Fruit fly (Drosophila melanogaster) whole organism, adult: ENCODE data around the gene CG5177.
A peak's percentile ranks its signal among the peaks of the same experiment; 100 is the strongest.

Experiments used
- CG11617 ChIP-seq: fragments of 200-800 bp; sonication (Bioruptor generic); optimal IDR thresholded peaks from 2 replicates; lab custom pipeline; 2017; ENCODE audit warnings: mild to moderate bottlenecking, missing biosample characterization, missing genetic modification reagents, missing genetic modification characterization
- CG12768 ChIP-seq: fragments of 200-800 bp; sonication (Bioruptor generic); optimal IDR thresholded peaks from 2 replicates; lab custom pipeline; 2017; ENCODE audit warnings: missing biosample characterization, missing genetic modification characterization, mild to moderate bottlenecking, moderate library complexity, missing genetic modification reagents
- CG14711 ChIP-seq: fragments of 200-800 bp; sonication (Bioruptor generic); optimal IDR thresholded peaks from 2 replicates; lab custom pipeline; 2018; ENCODE audit warnings: missing biosample characterization, mild to moderate bottlenecking, missing genetic modification characterization, moderate library complexity
- CG1620 ChIP-seq: fragments of 200-800 bp; sonication (Bioruptor generic); optimal IDR thresholded peaks from 2 replicates; lab custom pipeline; 2016; ENCODE audit warnings: missing biosample characterization, missing genetic modification characterization
- CG33017 ChIP-seq: fragments of 200-800 bp; sonication (Bioruptor generic); optimal IDR thresholded peaks from 2 replicates; lab custom pipeline; 2018; ENCODE audit warnings: missing biosample characterization, mild to moderate bottlenecking, missing genetic modification characterization, moderate library complexity
- CG5204 ChIP-seq: fragments of 200-800 bp; sonication (Bioruptor generic); optimal IDR thresholded peaks from 2 replicates; lab custom pipeline; 2016; ENCODE audit warnings: missing biosample characterization, missing genetic modification characterization
- CG7045 ChIP-seq: fragments of 200-800 bp; sonication (Bioruptor generic); optimal IDR thresholded peaks from 2 replicates; lab custom pipeline; 2017; ENCODE audit warnings: missing biosample characterization, mild to moderate bottlenecking, missing genetic modification characterization
- CG7101 ChIP-seq: fragments of 200-800 bp; sonication (Bioruptor generic); optimal IDR thresholded peaks from 2 replicates; lab custom pipeline; 2018; ENCODE audit warnings: missing biosample characterization, mild to moderate bottlenecking, missing genetic modification characterization, moderate library complexity
- Clk ChIP-seq: fragments of 200-800 bp; sonication (Bioruptor generic); optimal IDR thresholded peaks from 2 replicates; lab custom pipeline; 2017; ENCODE audit warnings: missing biosample characterization, missing genetic modification characterization
- Crg-1 ChIP-seq: fragments of 200-800 bp; sonication (Bioruptor generic); optimal IDR thresholded peaks from 2 replicates; lab custom pipeline; 2016; ENCODE audit warnings: missing biosample characterization, missing genetic modification characterization
- Hr96 ChIP-seq: fragments of 200-800 bp; sonication (Bioruptor generic); optimal IDR thresholded peaks from 2 replicates; lab custom pipeline; 2016; ENCODE audit warnings: missing biosample characterization, missing genetic modification characterization
- Mnt ChIP-seq: fragments of 200-800 bp; sonication (Bioruptor generic); optimal IDR thresholded peaks from 2 replicates; lab custom pipeline; 2016; ENCODE audit warnings: missing biosample characterization, mild to moderate bottlenecking, missing genetic modification characterization
- bab1 ChIP-seq: fragments of 200-800 bp; sonication (Bioruptor generic); optimal IDR thresholded peaks from 3 replicates; lab custom pipeline; 2019; ENCODE audit warnings: missing biosample characterization, mild to moderate bottlenecking, missing genetic modification characterization, moderate library complexity
- cic ChIP-seq: fragments of 200-800 bp; sonication (Bioruptor generic); optimal IDR thresholded peaks from 2 replicates; lab custom pipeline; 2017; ENCODE audit warnings: missing biosample characterization, mild to moderate bottlenecking, missing genetic modification characterization, moderate library complexity
- cnc ChIP-seq, 2 experiments: fragments of >200 bp; optimal IDR thresholded peaks; 2 replicates each; lab custom pipeline; 2017
- kay ChIP-seq: fragments of 200-800 bp; sonication (Bioruptor generic); peaks from one replicate; lab custom pipeline; 2016; ENCODE audit warnings: missing biosample characterization, missing genetic modification characterization, borderline replicate concordance
- ovo ChIP-seq: fragments of 200-800 bp; sonication (Bioruptor generic); optimal IDR thresholded peaks from 2 replicates; lab custom pipeline; 2016; ENCODE audit warnings: missing biosample characterization, missing genetic modification characterization
- pad ChIP-seq: fragments of 200-800 bp; sonication (Bioruptor generic); optimal IDR thresholded peaks from 3 replicates; lab custom pipeline; 2017; ENCODE audit warnings: missing biosample characterization, missing genetic modification characterization, mild to moderate bottlenecking, moderate library complexity, missing genetic modification reagents
- tj ChIP-seq: fragments of 200-800 bp; sonication (Bioruptor generic); optimal IDR thresholded peaks from 3 replicates; lab custom pipeline; 2017; ENCODE audit warnings: missing biosample characterization, mild to moderate bottlenecking, missing genetic modification characterization, moderate library complexity
- toe ChIP-seq: fragments of 200-800 bp; sonication (Bioruptor generic); optimal IDR thresholded peaks from 2 replicates; lab custom pipeline; 2016; ENCODE audit warnings: missing biosample characterization, missing genetic modification characterization

CG5177 gene

dm6 chr2L:7424907-7425689 lies 20.1 kb downstream of the CG5177 start:
- TF ChIP-seq tj (peak; percentile 59), bab1 (GFP tag; lab: Kevin White, UChicago) (peak; percentile 84), ovo (GFP tag; lab: Kevin White, UChicago) (no peak), CG5204 (GFP tag; lab: Kevin White, UChicago) (no peak), CG14711 (tag; lab: Kevin White, UChicago) (peak; percentile 86), CG12768 (peak; percentile 87), CG7045 (GFP tag; lab: Kevin White, UChicago) (peak; percentile 74), cnc (optimal IDR thresholded peaks at IDR 0.05; lab: Kevin White, UChicago) (no peak), kay (GFP tag; lab: Kevin White, UChicago) (peak; percentile 94), CG11617 (peak; percentile 72), Clk (GFP tag; lab: Kevin White, UChicago) (peak; percentile 10), Mnt (GFP tag; lab: Kevin White, UChicago) (no peak), CG1620 (peak; percentile 51), CG7101 (tag; lab: Kevin White, UChicago) (peak; percentile 90), cic (GFP tag; lab: Kevin White, UChicago) (peak; percentile 59), pad (peak; percentile 22), CG33017 (tag; lab: Kevin White, UChicago) (peak; percentile 89), toe (GFP tag; lab: Kevin White, UChicago) (no peak), Crg-1 (GFP tag; lab: Kevin White, UChicago) (peak; percentile 59), Hr96 (GFP tag; lab: Kevin White, UChicago) (peak; percentile 9)

dm6 chr2L:7425690-7426056 lies 20.6 kb downstream of the CG5177 start:
- TF ChIP-seq CG5204 (GFP tag; lab: Kevin White, UChicago) (no peak), tj (no peak), bab1 (GFP tag; lab: Kevin White, UChicago) (no peak)

- no peak for TF ChIP-seq Mnt (GFP tag; lab: Kevin White, UChicago)
- TF ChIP-seq cnc (optimal IDR thresholded peaks at IDR 0.05; lab: Kevin White, UChicago): no peak
- peak; percentile 8 for TF ChIP-seq Clk (GFP tag; lab: Kevin White, UChicago)
- TF ChIP-seq CG14711 (tag; lab: Kevin White, UChicago): peak; percentile 57
- no peak for TF ChIP-seq CG7045 (GFP tag; lab: Kevin White, UChicago)
- no peak for TF ChIP-seq CG11617
- TF ChIP-seq Crg-1 (GFP tag; lab: Kevin White, UChicago): no peak
- TF ChIP-seq pad: peak; percentile 6
- TF ChIP-seq CG1620: peak; percentile 36
- peak; percentile 54 for TF ChIP-seq CG33017 (tag; lab: Kevin White, UChicago)
- TF ChIP-seq toe (GFP tag; lab: Kevin White, UChicago): peak; percentile 46
- peak; percentile 8 for TF ChIP-seq Hr96 (GFP tag; lab: Kevin White, UChicago)
- TF ChIP-seq CG5204 (GFP tag; lab: Kevin White, UChicago): peak; percentile 30
- TF ChIP-seq tj: peak; percentile 23
- TF ChIP-seq CG7101 (tag; lab: Kevin White, UChicago): peak; percentile 64
- TF ChIP-seq CG12768: no peak
- TF ChIP-seq kay (GFP tag; lab: Kevin White, UChicago): no peak
- peak; percentile 10 for TF ChIP-seq ovo (GFP tag; lab: Kevin White, UChicago)
- peak; percentile 13 for TF ChIP-seq bab1 (GFP tag; lab: Kevin White, UChicago)
- TF ChIP-seq cic (GFP tag; lab: Kevin White, UChicago): no peak
These were observed 21.5 kb downstream of the CG5177 start, which contains the start of gene muc for dm6 chr2L:7426326-7427066. muc (plus strand) TSS chr2L:7426866.

dm6 chr2L:7427067-7427785 lies 22.2 kb downstream of the CG5177 start:
- TF ChIP-seq Mnt (GFP tag; lab: Kevin White, UChicago): peak; percentile 32
- TF ChIP-seq bab1 (GFP tag; lab: Kevin White, UChicago): no peak
- no peak for TF ChIP-seq pad
- TF ChIP-seq CG7101 (tag; lab: Kevin White, UChicago): no peak
- TF ChIP-seq Clk (GFP tag; lab: Kevin White, UChicago): no peak
- no peak for TF ChIP-seq CG7045 (GFP tag; lab: Kevin White, UChicago)

dm6 chr2L:7427786-7428137 lies 22.7 kb downstream of the CG5177 start:
- no peak for TF ChIP-seq Crg-1 (GFP tag; lab: Kevin White, UChicago)
- no peak for TF ChIP-seq CG14711 (tag; lab: Kevin White, UChicago)
- TF ChIP-seq ovo (GFP tag; lab: Kevin White, UChicago): no peak
- no peak for TF ChIP-seq Clk (GFP tag; lab: Kevin White, UChicago)
- TF ChIP-seq kay (GFP tag; lab: Kevin White, UChicago): no peak
- TF ChIP-seq tj: no peak
- no peak for TF ChIP-seq cnc (optimal IDR thresholded peaks at IDR 0.05; lab: Kevin White, UChicago)
- TF ChIP-seq pad: no peak
- no peak for TF ChIP-seq cic (GFP tag; lab: Kevin White, UChicago)
- TF ChIP-seq Hr96 (GFP tag; lab: Kevin White, UChicago): no peak
- no peak for TF ChIP-seq CG33017 (tag; lab: Kevin White, UChicago)
- TF ChIP-seq CG5204 (GFP tag; lab: Kevin White, UChicago): no peak
- TF ChIP-seq CG7101 (tag; lab: Kevin White, UChicago): no peak
- no peak for TF ChIP-seq CG12768
- no peak for TF ChIP-seq bab1 (GFP tag; lab: Kevin White, UChicago)
- no peak for TF ChIP-seq Mnt (GFP tag; lab: Kevin White, UChicago)
